Worm (Caenorhabditis elegans): ENCODE data around the gene Y14H12B.1.

DNA sequence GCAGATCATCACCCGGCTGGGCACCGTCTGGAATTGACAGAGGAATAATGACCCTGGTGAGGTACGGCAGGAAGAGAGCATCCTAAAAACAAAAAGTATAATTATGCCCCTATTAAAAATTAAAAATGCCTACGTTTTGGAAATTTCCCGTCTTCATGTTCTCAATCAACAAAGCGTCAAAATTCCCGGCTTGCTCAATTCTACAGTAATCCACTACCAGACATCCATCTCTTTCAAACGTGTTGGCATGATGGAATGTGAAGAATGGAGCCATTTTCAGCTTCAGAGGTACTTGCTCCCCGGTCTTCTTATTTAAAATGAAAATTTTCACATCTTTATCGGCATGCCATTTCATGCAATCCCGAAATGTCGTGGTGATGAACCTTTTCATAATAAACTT, 24.9 kb upstream of the Y14H12B.1 start:
- TF ChIP-seq efl-1 (GFP tag; optimal IDR thresholded peaks at IDR 0.05) (no peak), xnd-1 (tag; optimal IDR thresholded peaks at IDR 0.05) (no peak), akir-1 (GFP tag; optimal IDR thresholded peaks at IDR 0.05) (no peak), Y53G8AR.9 (GFP tag; conservative IDR thresholded peaks at IDR 0.05) (no peak), ceh-58 (GFP tag; IDR thresholded peaks at IDR 0.05) (no peak), ccch-3 (GFP tag; optimal IDR thresholded peaks at IDR 0.05) (no peak), snpc-4 (GFP tag; optimal IDR thresholded peaks at IDR 0.05) (no peak), snpc-4 (tag; optimal IDR thresholded peaks at IDR 0.05) (no peak), nhr-90 (tag; optimal IDR thresholded peaks at IDR 0.05) (no peak), cebp-2 (GFP tag; IDR thresholded peaks at IDR 0.05) (no peak), nhr-80 (tag; optimal IDR thresholded peaks at IDR 0.05) (no peak)

All from whole organism, young adult.